Worm (Caenorhabditis elegans): ENCODE measurements around the gene nspc-9.

nspc-9 gene

DNA sequence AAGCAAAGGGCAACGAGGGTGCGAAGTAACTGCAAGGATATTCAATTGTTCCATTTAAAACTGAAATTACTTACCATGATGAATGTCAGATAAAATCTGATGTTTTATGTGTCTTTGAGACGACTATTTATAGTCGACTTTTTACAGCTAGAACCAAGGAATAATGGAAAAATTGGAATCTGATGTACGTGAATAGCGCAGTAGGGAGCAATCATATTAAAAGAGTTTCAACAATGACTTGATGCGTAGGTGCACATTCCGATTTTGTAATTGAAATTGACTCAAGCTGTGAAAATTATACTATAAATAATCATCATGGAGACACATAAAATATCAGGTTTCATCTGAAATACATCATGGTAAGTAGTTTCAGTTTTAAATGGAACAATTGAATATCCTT is at the start of gene nspc-9, which contains the start of gene nspc-10:
TSS of gene nspc-9 (minus strand) at position 101 of the 400 bp plus-strand sequence.
TSS of gene nspc-10 (plus strand) at position 331 of the 400 bp plus-strand sequence.
- TF ChIP-seq tab-1 (GFP tag; IDR thresholded peaks at IDR 0.05) (no peak), cog-1 (tag; optimal IDR thresholded peaks at IDR 0.05) (no peak), med-1 (GFP tag; optimal IDR thresholded peaks at IDR 0.05; ENCODE audit: insufficient read depth) (no peak), klf-2 (GFP tag; conservative IDR thresholded peaks at IDR 0.05) (no peak), ref-1 (GFP tag; conservative IDR thresholded peaks at IDR 0.05) (no peak), flt-1 (GFP tag; IDR thresholded peaks at IDR 0.05) (no peak)

ce11 chrX:12391380-12391779 is 48.2 kb upstream of the nspc-9 start, which contains the start of gene nekl-3:
TSS of gene nekl-3 (minus strand) at chrX:12391480.
- TF ChIP-seq med-1 (GFP tag; optimal IDR thresholded peaks at IDR 0.05; ENCODE audit: insufficient read depth) (no peak), ref-1 (GFP tag; conservative IDR thresholded peaks at IDR 0.05) (no peak), tab-1 (GFP tag; IDR thresholded peaks at IDR 0.05) (no peak), ztf-29 (GFP tag; IDR thresholded peaks at IDR 0.05) (no peak), ztf-23 (GFP tag; IDR thresholded peaks at IDR 0.05) (no peak), klf-2 (GFP tag; conservative IDR thresholded peaks at IDR 0.05) (no peak), T22C8.4 (GFP tag; IDR thresholded peaks at IDR 0.05) (no peak), flt-1 (GFP tag; IDR thresholded peaks at IDR 0.05) (no peak), cog-1 (tag; optimal IDR thresholded peaks at IDR 0.05) (no peak)

ce11 chrX:12378293-12378692 is 35.1 kb upstream of the nspc-9 start, which contains the start of gene glb-13:
TSS of gene glb-13 (minus strand) at chrX:12378393.
- no peak for TF ChIP-seq flt-1 (GFP tag; IDR thresholded peaks at IDR 0.05)
- TF ChIP-seq klf-2 (GFP tag; conservative IDR thresholded peaks at IDR 0.05): no peak
- TF ChIP-seq ztf-29 (GFP tag; IDR thresholded peaks at IDR 0.05): no peak
- TF ChIP-seq tab-1 (GFP tag; IDR thresholded peaks at IDR 0.05): no peak
- TF ChIP-seq T22C8.4 (GFP tag; IDR thresholded peaks at IDR 0.05): no peak
- no peak for TF ChIP-seq cog-1 (tag; optimal IDR thresholded peaks at IDR 0.05)
- no peak for TF ChIP-seq med-1 (GFP tag; optimal IDR thresholded peaks at IDR 0.05; ENCODE audit: insufficient read depth)

ce11 chrX:12375783-12376182 is 32.6 kb upstream of the nspc-9 start:
- TF ChIP-seq ztf-29 (GFP tag; IDR thresholded peaks at IDR 0.05): no peak
- no peak for TF ChIP-seq ztf-23 (GFP tag; IDR thresholded peaks at IDR 0.05)
- TF ChIP-seq tab-1 (GFP tag; IDR thresholded peaks at IDR 0.05): no peak
- TF ChIP-seq cog-1 (tag; optimal IDR thresholded peaks at IDR 0.05): no peak
- no peak for TF ChIP-seq klf-2 (GFP tag; conservative IDR thresholded peaks at IDR 0.05)
- no peak for TF ChIP-seq T22C8.4 (GFP tag; IDR thresholded peaks at IDR 0.05)
- no peak for TF ChIP-seq ref-1 (GFP tag; conservative IDR thresholded peaks at IDR 0.05)
- no peak for TF ChIP-seq med-1 (GFP tag; optimal IDR thresholded peaks at IDR 0.05; ENCODE audit: insufficient read depth)
- TF ChIP-seq flt-1 (GFP tag; IDR thresholded peaks at IDR 0.05): no peak

- no peak for TF ChIP-seq ref-1 (GFP tag; conservative IDR thresholded peaks at IDR 0.05)
- TF ChIP-seq T22C8.4 (GFP tag; IDR thresholded peaks at IDR 0.05): no peak
- no peak for TF ChIP-seq ztf-23 (GFP tag; IDR thresholded peaks at IDR 0.05)
- TF ChIP-seq cog-1 (tag; optimal IDR thresholded peaks at IDR 0.05): no peak
- TF ChIP-seq ztf-29 (GFP tag; IDR thresholded peaks at IDR 0.05): no peak
- TF ChIP-seq med-1 (GFP tag; optimal IDR thresholded peaks at IDR 0.05; ENCODE audit: insufficient read depth): no peak
- TF ChIP-seq flt-1 (GFP tag; IDR thresholded peaks at IDR 0.05): no peak
- no peak for TF ChIP-seq klf-2 (GFP tag; conservative IDR thresholded peaks at IDR 0.05)
- TF ChIP-seq tab-1 (GFP tag; IDR thresholded peaks at IDR 0.05): no peak
These were observed 28.1 kb upstream of the nspc-9 start, which contains the start of gene rif-1.2 for ce11 chrX:12371321-12371720. TSS of gene rif-1.2 (minus strand) at chrX:12371421.

DNA sequence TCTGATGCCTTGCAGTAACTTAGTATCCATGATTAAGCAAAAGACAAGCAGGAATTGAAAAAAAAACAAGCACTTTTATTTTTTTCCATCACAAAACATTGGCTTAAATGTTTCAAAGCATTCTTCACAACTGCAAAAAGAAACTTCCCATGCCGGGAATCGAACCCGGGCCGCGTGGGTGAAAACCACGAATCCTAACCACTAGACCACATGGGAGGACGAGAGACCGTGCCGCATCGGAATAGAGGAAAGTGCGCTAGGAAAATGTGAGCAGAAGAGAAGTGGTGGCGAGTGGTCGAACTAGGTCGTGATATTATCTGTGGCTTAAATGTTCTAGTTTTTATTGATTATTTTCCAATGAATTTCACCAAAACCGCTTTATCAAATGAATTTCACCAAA is 24.3 kb upstream of the nspc-9 start:
- TF ChIP-seq ztf-29 (GFP tag; IDR thresholded peaks at IDR 0.05) (peak; percentile 47; the same call in 1 of the 2 replicates), cog-1 (tag; optimal IDR thresholded peaks at IDR 0.05) (no peak), ref-1 (GFP tag; conservative IDR thresholded peaks at IDR 0.05) (peak; percentile 58; the same call in 1 of the 2 replicates), klf-2 (GFP tag; conservative IDR thresholded peaks at IDR 0.05) (0 out of 2 replicates have a peak, but pooled peaks have one; percentile 34), flt-1 (GFP tag; IDR thresholded peaks at IDR 0.05) (peak; percentile 92), T22C8.4 (GFP tag; IDR thresholded peaks at IDR 0.05) (peak; percentile 62), tab-1 (GFP tag; IDR thresholded peaks at IDR 0.05) (peak; percentile 81), ztf-23 (GFP tag; IDR thresholded peaks at IDR 0.05) (peak; percentile 85), med-1 (GFP tag; optimal IDR thresholded peaks at IDR 0.05; ENCODE audit: insufficient read depth) (peak; percentile 21)

ce11 chrX:12365388-12365787 is 22.2 kb upstream of the nspc-9 start, which contains the start of gene F19H6.4:
TSS of gene F19H6.4 (plus strand) at chrX:12365688.
- no peak for TF ChIP-seq flt-1 (GFP tag; IDR thresholded peaks at IDR 0.05)
- TF ChIP-seq tab-1 (GFP tag; IDR thresholded peaks at IDR 0.05): no peak
- TF ChIP-seq ztf-23 (GFP tag; IDR thresholded peaks at IDR 0.05): no peak
- no peak for TF ChIP-seq ref-1 (GFP tag; conservative IDR thresholded peaks at IDR 0.05)

- TF ChIP-seq cog-1 (tag; optimal IDR thresholded peaks at IDR 0.05) (no peak), T22C8.4 (GFP tag; IDR thresholded peaks at IDR 0.05) (no peak), klf-2 (GFP tag; conservative IDR thresholded peaks at IDR 0.05) (no peak), med-1 (GFP tag; optimal IDR thresholded peaks at IDR 0.05; ENCODE audit: insufficient read depth) (no peak), ref-1 (GFP tag; conservative IDR thresholded peaks at IDR 0.05) (no peak)
These were observed 21.6 kb upstream of the nspc-9 start, which contains the start of gene F19H6.5 for ce11 chrX:12364804-12365203. TSS of gene F19H6.5 (minus strand) at chrX:12364904.

DNA sequence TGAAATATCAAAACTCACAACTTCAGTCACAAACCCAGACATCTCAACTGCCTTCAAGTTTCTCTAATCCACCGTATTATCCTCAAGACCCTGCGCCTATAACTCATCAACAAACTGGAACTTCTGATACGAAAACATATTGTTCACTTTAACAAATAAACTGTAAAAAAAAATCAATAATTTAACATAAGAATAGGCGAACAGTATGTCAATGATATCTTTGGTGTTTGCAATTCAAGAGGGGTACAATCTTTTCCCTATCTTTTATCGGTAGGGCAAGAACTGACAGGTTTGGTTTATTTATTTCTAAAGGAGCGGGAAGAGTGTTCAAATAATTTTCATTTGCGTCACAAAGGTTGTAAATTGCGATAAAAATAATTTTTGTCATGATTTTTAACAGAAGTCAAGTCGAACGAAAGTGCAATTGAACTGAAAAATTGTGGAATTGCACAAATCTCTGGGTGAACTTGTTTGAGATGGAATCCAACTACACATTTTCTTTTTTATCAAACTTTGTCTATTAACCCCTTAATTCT is 19.8 kb upstream of the nspc-9 start:
- no peak for TF ChIP-seq flt-1 (GFP tag; IDR thresholded peaks at IDR 0.05)
- 0 out of 2 replicates have a peak, but pooled peaks have one; percentile 35 for TF ChIP-seq ztf-23 (GFP tag; IDR thresholded peaks at IDR 0.05)
- TF ChIP-seq klf-2 (GFP tag; conservative IDR thresholded peaks at IDR 0.05): peak; percentile 44; the same call in 1 of the 2 replicates
- TF ChIP-seq ref-1 (GFP tag; conservative IDR thresholded peaks at IDR 0.05): no peak
- peak; percentile 91 for TF ChIP-seq T22C8.4 (GFP tag; IDR thresholded peaks at IDR 0.05)
- peak; percentile 87 for TF ChIP-seq cog-1 (tag; optimal IDR thresholded peaks at IDR 0.05)
- no peak for TF ChIP-seq ztf-29 (GFP tag; IDR thresholded peaks at IDR 0.05)
- TF ChIP-seq tab-1 (GFP tag; IDR thresholded peaks at IDR 0.05): no peak
- TF ChIP-seq med-1 (GFP tag; optimal IDR thresholded peaks at IDR 0.05; ENCODE audit: insufficient read depth): peak; percentile 12

All from whole organism, midembryonic.